Worm (Caenorhabditis elegans) whole organism, L4/young adult: ENCODE results near the gene fipr-11.

Source experiments
- W03F9.2 ChIP-seq: fragments of 150-350 bp; optimal IDR thresholded peaks from 2 replicates; lab custom pipeline; 2014; ENCODE audit warnings: missing biosample characterization, missing genetic modification characterization
- dao-5 ChIP-seq: sonication (generic microtip); optimal IDR thresholded peaks from 2 replicates; lab custom pipeline; 2016; ENCODE audit warnings: missing genotype, missing genetic modification characterization, moderate library complexity, missing compliant biosample characterization
- him-1 ChIP-seq: sonication (generic microtip); optimal IDR thresholded peaks from 2 replicates; lab custom pipeline; 2016; ENCODE audit warnings: missing genotype, missing genetic modification reagents, missing genetic modification characterization, missing compliant biosample characterization

ce11 chrV:9913863-9914262 is 7.8 kb upstream of the fipr-11 start, which contains the start of gene fipr-10:
- TF ChIP-seq dao-5 (tag; lab: Kevin White, UChicago) (no peak), him-1 (tag; lab: Kevin White, UChicago) (no peak), W03F9.2 (no peak)
